Worm (Caenorhabditis elegans): ENCODE data around the gene unc-115.

DNA sequence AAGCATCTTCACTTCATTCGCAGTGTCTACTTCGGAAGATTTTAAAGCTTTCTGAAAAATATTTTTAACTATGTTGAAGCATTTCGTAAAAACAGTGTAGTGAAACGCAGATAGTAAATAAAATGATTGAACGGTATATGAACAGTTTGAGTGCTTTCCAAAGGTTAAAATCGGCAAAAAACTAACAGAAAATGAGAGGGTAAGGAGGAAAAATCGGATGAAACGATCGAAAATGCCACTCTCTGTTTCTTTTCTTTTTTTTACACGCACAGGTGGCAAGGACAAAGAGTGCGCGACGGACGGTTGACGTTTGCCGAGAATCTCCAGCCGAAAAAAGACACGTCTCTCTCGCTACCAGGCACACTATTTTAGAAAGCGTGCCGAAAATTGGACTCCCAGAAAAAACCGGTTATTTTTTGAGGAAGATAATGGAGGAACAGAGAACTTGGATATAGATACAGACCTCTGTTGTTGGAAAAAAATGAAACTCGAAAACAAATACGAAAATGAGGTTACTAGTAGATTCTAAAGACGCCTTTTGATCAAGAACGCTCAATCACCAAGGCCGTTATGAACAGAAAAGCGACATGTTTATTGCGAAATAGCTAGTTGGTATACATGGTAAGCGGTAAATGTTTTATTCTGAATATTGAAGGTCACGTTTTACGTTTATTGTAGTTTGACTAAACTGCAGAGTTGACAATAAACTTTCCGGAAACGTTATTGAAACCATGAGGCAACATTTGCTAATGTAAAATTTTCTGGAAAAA, 47.8 kb downstream of the unc-115 start, which contains the start of gene myrf-2:
- TF ChIP-seq nfya-1 (tag; optimal IDR thresholded peaks at IDR 0.05; ENCODE audit: borderline replicate concordance, insufficient read depth) (no peak), D2030.7 (GFP tag; IDR thresholded peaks at IDR 0.05) (no peak), unc-62 (GFP tag; optimal IDR thresholded peaks at IDR 0.05) (no peak), ceh-27 (GFP tag; optimal IDR thresholded peaks at IDR 0.05) (no peak)

Data from whole organism, young adult.